Fruit fly (Drosophila melanogaster): ENCODE data around the gene Pih1D1.

Gene Pih1D1

DNA sequence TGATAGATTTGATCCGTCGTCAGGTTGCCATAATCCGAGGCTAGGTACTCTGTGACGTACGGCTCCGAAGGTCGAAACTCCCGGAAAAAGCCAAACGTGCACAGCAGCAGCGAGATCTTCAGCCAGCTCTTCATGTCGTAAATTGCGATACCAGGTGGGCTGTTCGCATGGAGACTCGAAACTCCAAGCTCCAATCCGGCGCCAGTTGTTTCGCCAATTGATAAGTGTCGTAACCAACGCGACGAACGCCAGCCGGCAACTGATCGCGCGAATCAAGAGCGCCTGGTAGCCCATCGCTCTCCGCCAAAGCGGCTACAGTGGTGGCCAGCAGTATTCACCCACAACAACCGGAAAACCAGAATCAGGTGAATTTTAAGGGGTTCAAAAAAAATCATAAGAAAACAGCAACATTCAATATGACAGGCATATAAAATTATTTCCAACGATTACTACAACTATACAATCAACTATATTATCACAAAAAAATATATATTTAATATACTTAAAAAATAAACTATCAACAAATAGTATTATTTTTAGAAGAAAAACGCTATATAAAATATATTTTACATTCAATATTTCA lies 21.2 kb downstream of the Pih1D1 start, which contains the start of gene CG17036:
Gene CG17036, minus strand, starts transcription at position 366 of the 583 bp plus-strand sequence.
- TF ChIP-seq CG17801 (GFP tag; optimal IDR thresholded peaks at IDR 0.05; ENCODE audit: partially characterized antibody): peak; percentile 49

DNA sequence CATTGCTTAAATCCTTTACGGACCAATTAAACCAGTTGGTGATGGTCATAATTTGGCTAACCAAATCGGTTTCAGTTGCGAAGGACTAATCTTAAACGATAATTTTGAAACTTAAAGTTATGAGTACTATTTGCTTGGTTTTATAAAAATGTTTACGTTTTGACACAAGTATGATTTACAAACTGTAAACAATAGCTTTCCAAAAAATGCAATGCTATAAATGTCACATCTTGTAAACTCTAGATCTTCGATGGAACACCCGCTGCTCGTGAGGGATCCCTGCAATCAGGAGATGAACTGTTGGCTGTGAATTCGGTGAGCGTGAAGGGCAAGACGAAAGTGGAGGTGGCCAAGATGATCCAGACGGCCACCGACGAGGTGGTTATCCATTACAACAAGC lies 24.4 kb downstream of the Pih1D1 start, which contains the start of gene CG5781:
Gene CG5781, minus strand, starts transcription at position 101 of the 400 bp plus-strand sequence.
- TF ChIP-seq CG17801 (GFP tag; optimal IDR thresholded peaks at IDR 0.05; ENCODE audit: partially characterized antibody): no peak

DNA sequence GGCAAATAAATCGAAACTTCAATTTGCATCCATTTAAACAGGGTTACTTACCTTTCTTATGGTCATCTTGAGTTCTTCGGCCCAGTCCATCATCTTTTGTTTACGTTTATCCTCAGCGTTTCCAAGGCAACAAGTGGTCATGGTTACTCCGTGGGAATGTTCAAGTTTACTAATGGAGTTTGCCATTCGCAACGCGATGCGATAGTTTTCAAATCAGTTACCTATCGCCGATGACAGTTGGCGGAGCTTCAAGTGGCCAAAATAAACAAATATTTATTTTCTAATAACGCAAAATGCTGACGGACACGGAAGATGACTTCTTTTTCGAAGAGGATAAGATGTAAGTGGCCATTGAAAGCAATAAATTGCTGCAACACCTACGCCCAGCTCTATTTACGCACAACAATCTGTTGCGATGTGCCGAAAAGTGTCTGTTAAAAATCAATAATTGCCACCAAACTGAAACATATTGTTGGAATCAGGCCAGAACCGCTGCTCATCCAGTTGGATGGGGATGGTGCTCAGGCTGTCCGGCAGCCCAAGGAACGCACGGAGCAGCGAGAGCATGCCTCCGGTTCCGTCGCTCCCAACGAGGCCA lies 26.7 kb downstream of the Pih1D1 start, which contains the start of the genes IFT43 and PICK1:
Gene IFT43, minus strand, starts transcription at position 166 of the 598 bp plus-strand sequence.
Gene PICK1, plus strand, starts transcription at position 211 of the 598 bp plus-strand sequence.
- TF ChIP-seq CG17801 (GFP tag; optimal IDR thresholded peaks at IDR 0.05; ENCODE audit: partially characterized antibody): no peak

DNA sequence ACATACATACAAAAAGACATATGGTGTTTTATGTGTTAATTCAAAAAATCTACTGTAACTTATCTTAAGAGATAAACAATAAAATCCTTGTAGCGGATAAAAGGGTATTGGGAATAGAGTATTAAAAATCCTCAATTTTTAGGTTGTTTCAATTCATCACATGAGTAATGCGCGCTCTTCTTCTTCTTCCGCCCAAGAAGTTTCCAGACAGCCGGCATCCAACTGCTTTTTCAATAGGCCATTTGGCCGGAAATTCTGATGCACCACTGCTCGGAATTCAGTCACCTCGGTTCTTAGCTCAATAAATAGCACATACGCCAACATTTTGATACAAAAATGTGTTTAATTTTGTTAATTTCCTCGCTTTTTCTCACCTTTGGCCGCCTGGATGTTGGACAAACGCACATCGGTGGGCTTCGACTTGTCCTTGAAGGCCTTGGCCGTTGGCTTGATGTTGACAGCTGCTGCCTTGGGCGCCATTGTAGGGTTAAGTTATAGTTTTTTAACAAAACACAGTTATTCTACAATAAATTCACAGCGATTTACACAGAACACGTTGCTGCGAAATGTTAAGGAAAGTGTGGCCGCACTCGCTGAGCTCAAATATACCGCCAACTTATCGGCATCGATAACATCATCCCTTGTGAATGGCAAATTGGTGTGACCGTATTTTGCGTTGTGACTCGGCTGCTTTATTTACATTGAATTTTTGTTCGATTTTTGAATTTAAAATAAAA lies 29.1 kb downstream of the Pih1D1 start, which contains the start of the genes CCT4 and CG6153:
Gene CCT4, minus strand, starts transcription at position 592 of the 737 bp plus-strand sequence.
Gene CG6153, plus strand, starts transcription at position 651 of the 737 bp plus-strand sequence.
- no peak for TF ChIP-seq CG17801 (GFP tag; optimal IDR thresholded peaks at IDR 0.05; ENCODE audit: partially characterized antibody)

DNA sequence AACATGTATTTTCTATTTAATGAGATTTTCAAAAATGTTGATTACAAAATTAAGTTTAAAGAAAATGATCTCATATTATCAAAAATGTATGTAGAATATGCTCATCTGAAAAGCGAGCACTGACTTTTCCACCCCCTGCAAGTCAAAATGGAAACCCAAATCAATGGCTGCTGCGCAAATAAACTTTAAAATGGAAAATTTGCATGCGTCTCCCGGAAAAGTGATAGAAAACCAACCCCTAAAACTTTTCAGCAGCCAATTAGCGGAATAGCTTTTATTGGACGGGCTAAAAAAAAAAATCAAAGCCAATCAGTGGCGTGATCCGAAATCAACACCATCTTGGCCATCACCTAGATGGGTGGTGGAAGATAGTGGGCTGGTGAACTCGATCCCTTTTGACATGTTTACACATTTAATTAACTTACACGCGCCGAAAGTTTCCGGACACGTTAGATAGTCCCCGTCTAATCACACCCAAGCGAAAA lies 32.3 kb downstream of the Pih1D1 start:
- TF ChIP-seq CG17801 (GFP tag; optimal IDR thresholded peaks at IDR 0.05; ENCODE audit: partially characterized antibody): no peak

DNA sequence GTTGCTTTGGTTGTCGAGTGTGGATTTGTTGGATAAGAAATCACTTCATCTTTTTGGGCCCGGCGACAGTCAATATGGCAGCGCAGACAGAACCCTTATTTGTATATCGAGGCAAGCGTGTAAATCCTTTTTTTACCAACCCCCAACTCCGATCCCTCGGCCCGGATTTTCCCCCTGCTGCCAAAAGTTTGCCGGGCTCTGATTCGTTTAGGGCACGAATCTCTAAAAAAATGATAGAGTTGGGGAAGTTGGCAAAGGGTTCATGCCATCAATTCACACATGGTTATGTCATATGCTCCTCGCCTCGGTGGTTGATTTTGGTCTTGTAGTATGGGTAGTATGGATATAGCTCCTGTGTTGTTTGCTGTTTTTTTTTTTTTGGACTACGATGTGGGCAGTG lies 34.8 kb downstream of the Pih1D1 start:
- no peak for TF ChIP-seq CG17801 (GFP tag; optimal IDR thresholded peaks at IDR 0.05; ENCODE audit: partially characterized antibody)

DNA sequence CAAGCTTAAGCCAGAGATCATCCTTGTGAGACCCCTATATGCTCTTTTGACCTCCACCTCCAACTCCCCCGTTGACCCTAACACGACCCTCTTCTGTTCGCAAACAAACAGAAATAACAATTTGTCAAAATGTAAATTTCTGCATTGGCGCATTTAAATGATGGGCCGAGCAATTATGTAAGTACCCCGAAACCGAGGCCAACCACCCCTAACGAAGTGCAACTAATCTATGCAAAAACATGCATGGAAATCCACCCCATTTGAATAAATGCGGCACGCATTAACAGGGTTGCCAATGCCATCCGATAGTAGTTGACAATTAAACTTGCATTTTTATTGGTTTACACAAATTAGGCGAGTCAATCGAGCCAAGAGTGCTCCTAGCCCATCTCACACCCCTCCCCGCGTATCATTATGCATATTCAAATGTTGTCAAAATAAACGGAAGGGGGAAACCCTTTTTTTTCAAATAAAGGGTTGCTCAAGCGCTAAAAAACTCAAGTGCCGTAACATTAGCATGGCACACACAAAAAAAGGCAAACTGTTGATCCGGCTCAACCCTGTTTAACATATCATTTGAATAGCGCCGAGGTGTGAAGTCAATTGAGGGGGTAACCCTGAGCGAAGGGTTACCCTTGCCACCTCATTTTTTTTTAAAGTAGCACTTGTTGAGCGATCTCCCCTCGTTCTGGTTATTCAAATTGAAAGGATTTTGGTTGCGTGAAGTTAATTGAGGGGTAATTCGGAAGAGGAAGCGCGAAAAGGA lies 39.9 kb downstream of the Pih1D1 start:
- no peak for TF ChIP-seq CG17801 (GFP tag; optimal IDR thresholded peaks at IDR 0.05; ENCODE audit: partially characterized antibody)

DNA sequence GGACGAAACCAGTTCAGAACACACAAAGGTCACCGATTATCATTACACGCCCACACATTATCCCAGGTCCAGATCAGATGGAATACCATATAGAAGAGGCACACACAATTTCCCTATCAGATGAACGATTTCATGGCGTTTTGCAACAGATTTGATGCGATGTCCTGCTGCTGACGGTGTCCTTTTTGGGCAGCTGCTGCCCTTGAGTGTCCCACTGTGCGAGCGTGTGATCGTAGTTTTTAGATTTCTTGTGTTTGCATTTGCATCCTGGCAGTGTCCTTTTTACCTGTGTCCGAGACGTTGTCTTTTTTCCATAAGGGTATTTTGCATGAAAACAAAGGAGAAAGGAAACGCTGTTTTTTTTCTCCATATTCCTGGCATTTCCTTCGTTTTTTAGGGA lies 42.3 kb downstream of the Pih1D1 start:
- no peak for TF ChIP-seq CG17801 (GFP tag; optimal IDR thresholded peaks at IDR 0.05; ENCODE audit: partially characterized antibody)

DNA sequence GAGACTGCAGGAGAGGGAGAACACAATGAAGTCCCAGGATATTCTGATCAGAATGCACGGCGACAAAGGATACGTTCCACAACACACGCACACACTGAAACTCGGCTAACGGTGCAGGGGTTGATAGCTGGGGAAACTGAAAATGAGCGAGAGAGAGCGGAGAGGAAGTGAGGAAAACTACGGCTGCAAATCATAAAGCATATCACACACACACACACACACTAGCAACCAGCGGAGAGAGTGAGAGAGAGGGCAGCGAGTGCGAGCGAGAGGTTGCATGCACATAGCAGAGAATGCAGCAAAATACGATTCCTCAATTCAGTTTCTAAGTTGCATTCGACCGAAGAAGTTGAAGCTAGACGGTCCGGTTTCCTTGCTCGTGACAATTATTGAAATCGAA lies 43.4 kb downstream of the Pih1D1 start:
- TF ChIP-seq CG17801 (GFP tag; optimal IDR thresholded peaks at IDR 0.05; ENCODE audit: partially characterized antibody): no peak

DNA sequence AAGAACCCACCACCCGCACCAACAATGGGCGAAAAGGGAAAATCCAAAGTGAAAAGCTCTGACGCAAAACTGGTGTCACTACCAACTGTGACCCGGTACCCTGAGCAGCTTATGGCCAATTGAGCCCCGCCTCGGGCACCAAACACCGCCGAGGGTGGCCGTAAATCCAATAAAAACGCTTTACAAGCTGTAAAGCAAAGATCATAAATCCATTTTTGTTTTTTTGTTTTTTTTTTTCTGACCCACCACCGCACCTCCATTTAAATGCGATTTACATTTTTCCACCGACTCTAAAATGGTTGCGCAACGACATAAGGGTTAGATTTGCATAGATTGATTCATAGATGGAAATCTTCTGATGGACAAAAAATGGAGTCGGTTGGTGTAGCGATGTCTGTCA lies 47.3 kb downstream of the Pih1D1 start:
- TF ChIP-seq CG17801 (GFP tag; optimal IDR thresholded peaks at IDR 0.05; ENCODE audit: partially characterized antibody): no peak

DNA sequence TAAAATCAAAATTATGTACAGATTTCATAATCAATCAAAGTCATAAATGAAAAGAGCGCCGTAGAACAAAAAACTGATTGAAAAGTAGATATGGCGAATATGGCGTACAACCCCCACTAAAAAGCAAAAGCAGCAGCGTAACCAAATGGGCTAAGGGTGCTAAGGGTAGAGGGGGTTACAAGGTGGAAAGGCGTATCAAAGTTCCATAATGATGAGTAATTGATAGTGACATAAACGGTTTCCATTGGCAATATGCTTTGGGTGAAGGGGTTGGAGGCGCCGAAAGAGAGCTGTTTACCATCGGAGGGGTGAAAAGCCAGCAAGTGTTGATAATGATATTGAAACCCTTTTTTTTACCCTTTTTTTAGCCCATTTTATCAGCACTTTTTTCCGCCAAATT lies 49.3 kb downstream of the Pih1D1 start:
- no peak for TF ChIP-seq CG17801 (GFP tag; optimal IDR thresholded peaks at IDR 0.05; ENCODE audit: partially characterized antibody)

DNA sequence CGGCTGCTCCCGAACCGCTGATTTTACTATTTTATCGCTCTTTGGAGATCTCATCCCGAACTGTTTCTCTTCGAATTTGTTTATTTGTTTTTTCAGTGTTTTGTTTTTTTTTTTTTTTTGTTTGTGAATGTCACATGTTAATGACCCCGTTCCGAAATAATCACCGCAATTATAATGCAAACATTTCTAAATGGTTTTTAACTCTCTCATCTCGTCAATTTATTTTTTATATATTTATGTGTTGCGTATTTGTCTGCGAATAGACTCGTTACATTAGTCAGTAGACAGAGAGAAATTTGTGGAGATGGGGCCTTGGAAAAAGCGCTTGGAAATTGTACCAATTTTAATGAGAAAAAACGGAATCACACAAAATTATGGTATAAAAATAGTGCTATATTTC lies 52.0 kb downstream of the Pih1D1 start, which contains the start of gene Nepl7:
Gene Nepl7, minus strand, starts transcription at position 101 of the 400 bp plus-strand sequence.
- TF ChIP-seq CG17801 (GFP tag; optimal IDR thresholded peaks at IDR 0.05; ENCODE audit: partially characterized antibody): no peak

DNA sequence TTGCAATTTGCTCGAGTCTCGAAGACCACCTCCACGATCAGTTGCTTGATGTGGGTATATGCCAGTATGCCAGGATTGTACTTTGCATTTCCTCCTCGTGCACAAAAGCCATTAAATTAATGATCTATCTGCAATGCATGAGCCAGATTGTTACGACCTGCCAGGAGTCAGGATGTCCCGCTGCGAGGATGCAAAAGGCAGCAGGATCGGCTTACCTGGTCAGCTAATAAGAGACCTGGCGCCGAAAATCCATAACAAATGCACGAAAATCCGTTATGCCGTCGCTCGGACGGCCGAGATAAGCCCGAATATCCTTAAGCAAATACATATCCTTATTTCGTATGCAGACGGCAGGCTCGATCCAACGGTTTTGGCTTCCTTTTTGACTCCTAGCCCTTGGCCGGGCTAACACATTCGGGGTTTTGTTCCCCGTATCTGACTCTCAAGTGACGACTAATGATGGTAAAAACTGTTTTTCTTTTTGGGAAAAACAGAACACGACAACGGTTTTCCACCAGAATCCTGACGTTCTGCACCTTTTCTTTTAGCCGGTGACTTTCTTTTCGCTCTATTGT lies 55.6 kb downstream of the Pih1D1 start:
- TF ChIP-seq CG17801 (GFP tag; optimal IDR thresholded peaks at IDR 0.05; ENCODE audit: partially characterized antibody): no peak

Measured in ovary, adult (tissue).